Fruit fly (Drosophila melanogaster) whole organism, embryonic: Measurements from ENCODE around the gene Alp5.
A peak's percentile ranks its signal among the peaks of the same experiment; 100 is the strongest.

Experiments
- ATbp ChIP-seq: fragments of 200-800 bp; sonication (Bioruptor generic); optimal IDR thresholded peaks from 2 replicates; lab custom pipeline; 2017; ENCODE audit warnings: missing biosample characterization, mild to moderate bottlenecking, missing genetic modification characterization, missing genetic modification reagents
- Antp ChIP-seq: fragments of 200-800 bp; sonication (Bioruptor generic); optimal IDR thresholded peaks from 3 replicates; lab custom pipeline; 2016; ENCODE audit warnings: missing biosample characterization, missing genetic modification characterization
- Atf3 ChIP-seq: fragments of 200-800 bp; sonication (Bioruptor generic); optimal IDR thresholded peaks from 3 replicates; lab custom pipeline; 2016; ENCODE audit warnings: missing biosample characterization, missing genetic modification characterization
- Atf6 ChIP-seq: fragments of 200-800 bp; sonication (Bioruptor generic); IDR thresholded peaks from 2 replicates; pipeline ENCODE4 v1.3.6; 2022; ENCODE audit warnings: missing biosample characterization, missing genetic modification characterization
- Awh ChIP-seq: fragments of 200-800 bp; sonication (Bioruptor generic); IDR thresholded peaks from 2 replicates; pipeline ENCODE4, ENCODE4 v1.3.6; 2022; ENCODE audit warnings: missing biosample characterization, missing genetic modification characterization
- BEAF-32 ChIP-seq: fragments of 200-800 bp; sonication (Bioruptor generic); optimal IDR thresholded peaks from 3 replicates; lab custom pipeline; 2017; ENCODE audit warnings: missing biosample characterization, missing genetic modification characterization, mild to moderate bottlenecking, moderate library complexity, missing genetic modification reagents
- CG11504 ChIP-seq: fragments of 200-800 bp; sonication (Bioruptor generic); optimal IDR thresholded peaks from 3 replicates; lab custom pipeline; 2019; ENCODE audit warnings: missing biosample characterization, mild to moderate bottlenecking, missing genetic modification characterization, moderate library complexity
- CG12104 ChIP-seq: fragments of 200-800 bp; sonication (Bioruptor generic); optimal IDR thresholded peaks from 3 replicates; lab custom pipeline; 2016; ENCODE audit warnings: missing biosample characterization, missing genetic modification characterization
- CG15696 ChIP-seq: fragments of 200-800 bp; sonication (Bioruptor generic); optimal IDR thresholded peaks from 2 replicates; lab custom pipeline; 2019; ENCODE audit warnings: missing biosample characterization, mild to moderate bottlenecking, missing genetic modification characterization, moderate library complexity
- CG1792 ChIP-seq: fragments of 200-800 bp; sonication (Bioruptor generic); optimal IDR thresholded peaks from 2 replicates; lab custom pipeline; 2016; ENCODE audit warnings: missing biosample characterization, missing genetic modification characterization
- CG1832 ChIP-seq: fragments of 200-800 bp; sonication (Bioruptor generic); optimal IDR thresholded peaks from 2 replicates; lab custom pipeline; 2017; ENCODE audit warnings: missing biosample characterization, mild to moderate bottlenecking, missing genetic modification characterization, inconsistent platforms
- CG18476 ChIP-seq: fragments of 200-800 bp; sonication (Bioruptor generic); optimal IDR thresholded peaks from 2 replicates; lab custom pipeline; 2016; ENCODE audit warnings: missing biosample characterization, mild to moderate bottlenecking, missing genetic modification characterization
- CG2199 ChIP-seq: fragments of 200-800 bp; sonication (Bioruptor generic); IDR thresholded peaks from 3 replicates; pipeline ENCODE4 v1.3.6; 2022; ENCODE audit warnings: missing biosample characterization, missing genetic modification characterization
- CG2875 ChIP-seq: fragments of 200-800 bp; sonication (Bioruptor generic); optimal IDR thresholded peaks from 2 replicates; lab custom pipeline; 2017; ENCODE audit warnings: missing biosample characterization, mild to moderate bottlenecking, missing genetic modification characterization, missing genetic modification reagents
- CG32767 ChIP-seq: fragments of 200-800 bp; sonication (Bioruptor generic); IDR thresholded peaks from 2 replicates; pipeline ENCODE4 v1.3.6; 2022; ENCODE audit warnings: missing biosample characterization, missing genetic modification characterization
- CG34376 ChIP-seq: fragments of 200-800 bp; sonication (Bioruptor generic); optimal IDR thresholded peaks from 2 replicates; lab custom pipeline; 2018; ENCODE audit warnings: missing biosample characterization, mild to moderate bottlenecking, missing genetic modification characterization
- CG9876 ChIP-seq: fragments of 200-800 bp; sonication (Bioruptor generic); optimal IDR thresholded peaks from 2 replicates; lab custom pipeline; 2016; ENCODE audit warnings: missing biosample characterization, missing genetic modification characterization
- Deaf1 ChIP-seq: fragments of 200-800 bp; optimal IDR thresholded peaks from 3 replicates; lab custom pipeline; 2019; ENCODE audit warnings: missing biosample characterization, mild to moderate bottlenecking, missing genetic modification characterization, moderate library complexity
- Dek ChIP-seq: fragments of 200-800 bp; sonication (Bioruptor generic); optimal IDR thresholded peaks from 3 replicates; lab custom pipeline; 2019; ENCODE audit warnings: missing biosample characterization, mild to moderate bottlenecking, missing genetic modification characterization, moderate library complexity
- Doc3 ChIP-seq: fragments of 200-800 bp; sonication (Bioruptor generic); IDR thresholded peaks from 3 replicates; pipeline ENCODE4 v1.3.6; 2022; ENCODE audit warnings: missing biosample characterization, missing genetic modification characterization; ENCODE audit not compliant: partially characterized antibody
- HLH54F ChIP-seq: fragments of 200-800 bp; sonication (Bioruptor generic); optimal IDR thresholded peaks from 3 replicates; lab custom pipeline; 2016; ENCODE audit warnings: missing biosample characterization, missing genetic modification characterization
- Hand ChIP-seq: fragments of 200-800 bp; sonication (Bioruptor generic); optimal IDR thresholded peaks from 2 replicates; lab custom pipeline; 2017; ENCODE audit warnings: mild to moderate bottlenecking, missing biosample characterization, missing genetic modification reagents, missing genetic modification characterization
- Hr78 ChIP-seq, 2 experiments: fragments of 200-800 bp in 1 of 2; fragments of >200 bp in 1 of 2; sonication (Bioruptor generic) in 1 of 2; optimal IDR thresholded peaks; 2 replicates each; lab custom pipeline; 2017 to 2019; ENCODE audit warnings: missing biosample characterization in 2 of 2, missing genetic modification characterization in 2 of 2, mild to moderate bottlenecking in 1 of 2, moderate library complexity in 1 of 2
- Med ChIP-seq: fragments of 200-800 bp; sonication (Bioruptor generic); peaks from one replicate; lab custom pipeline; 2016; ENCODE audit warnings: missing biosample characterization, missing genetic modification characterization, mild to moderate bottlenecking, inconsistent platforms, moderate library complexity
- Neu2 ChIP-seq: fragments of 200-800 bp; sonication (Bioruptor generic); optimal IDR thresholded peaks from 3 replicates; lab custom pipeline; 2016; ENCODE audit warnings: missing biosample characterization, missing genetic modification characterization, borderline replicate concordance
- Nf-YB ChIP-seq: fragments of 200-800 bp; sonication (Bioruptor generic); optimal IDR thresholded peaks from 3 replicates; lab custom pipeline; 2019; ENCODE audit warnings: missing biosample characterization, mild to moderate bottlenecking, missing genetic modification characterization, moderate library complexity
- PHDP ChIP-seq: fragments of 200-800 bp; sonication (Bioruptor generic); optimal IDR thresholded peaks from 3 replicates; lab custom pipeline; 2018; ENCODE audit warnings: missing biosample characterization, mild to moderate bottlenecking, missing genetic modification characterization, moderate library complexity
- Sox102F ChIP-seq: fragments of 200-800 bp; sonication (Bioruptor generic); optimal IDR thresholded peaks from 2 replicates; lab custom pipeline; 2018; ENCODE audit warnings: missing biosample characterization, mild to moderate bottlenecking, missing genetic modification characterization, moderate library complexity
- aop ChIP-seq: fragments of 200-800 bp; sonication (Bioruptor generic); IDR thresholded peaks from 2 replicates; pipeline ENCODE4 v1.3.6; 2022; ENCODE audit warnings: missing biosample characterization, missing genetic modification characterization
- ap ChIP-seq: fragments of 200-800 bp; sonication (Bioruptor generic); IDR thresholded peaks from 2 replicates; pipeline ENCODE4 v1.3.6; 2022; ENCODE audit warnings: missing biosample characterization, missing genetic modification characterization
- chinmo ChIP-seq: fragments of 200-800 bp; sonication (Bioruptor generic); IDR thresholded peaks from 4 replicates; pipeline ENCODE4 v1.3.6; 2022; ENCODE audit warnings: missing biosample characterization, missing genetic modification characterization; ENCODE audit not compliant: partially characterized antibody
- ci ChIP-seq: fragments of 200-800 bp; sonication (Bioruptor generic); IDR thresholded peaks from 3 replicates; pipeline ENCODE4 v1.3.6; 2022; ENCODE audit warnings: missing biosample characterization, missing genetic modification characterization
- corto ChIP-seq: fragments of 200-800 bp; sonication (Bioruptor generic); optimal IDR thresholded peaks from 2 replicates; lab custom pipeline; 2016; ENCODE audit warnings: missing biosample characterization, mild to moderate bottlenecking, missing genetic modification characterization, moderate library complexity
- en ChIP-seq: fragments of 200-800 bp; sonication (Bioruptor generic); optimal IDR thresholded peaks from 2 replicates; lab custom pipeline; 2016; ENCODE audit warnings: missing biosample characterization, missing genetic modification characterization
- grau ChIP-seq: fragments of 200-800 bp; optimal IDR thresholded peaks from 3 replicates; lab custom pipeline; 2019; ENCODE audit warnings: missing biosample characterization, mild to moderate bottlenecking, missing genetic modification characterization, moderate library complexity
- grn ChIP-seq: fragments of 200-800 bp; sonication (Bioruptor generic); optimal IDR thresholded peaks from 3 replicates; lab custom pipeline; 2017; ENCODE audit warnings: missing biosample characterization, missing genetic modification characterization
- kah ChIP-seq: fragments of 200-800 bp; sonication (Bioruptor generic); optimal IDR thresholded peaks from 2 replicates; lab custom pipeline; 2018; ENCODE audit warnings: missing biosample characterization, mild to moderate bottlenecking, missing genetic modification characterization
- ken ChIP-seq: fragments of 200-800 bp; sonication (Bioruptor generic); IDR thresholded peaks from 3 replicates; pipeline ENCODE4 v1.3.6; 2022; ENCODE audit warnings: missing biosample characterization, missing genetic modification characterization
- kni ChIP-seq: fragments of 200-800 bp; sonication (Bioruptor generic); optimal IDR thresholded peaks from 3 replicates; lab custom pipeline; 2017; ENCODE audit warnings: mild to moderate bottlenecking, missing biosample characterization, missing genetic modification reagents, missing genetic modification characterization
- lilli ChIP-seq: fragments of 200-800 bp; sonication (Bioruptor generic); optimal IDR thresholded peaks from 3 replicates; lab custom pipeline; 2016; ENCODE audit warnings: missing biosample characterization, missing genetic modification characterization
- sd ChIP-seq: fragments of 200-800 bp; sonication (Bioruptor generic); optimal IDR thresholded peaks from 3 replicates; lab custom pipeline; 2018; ENCODE audit warnings: missing biosample characterization, mild to moderate bottlenecking, missing genetic modification characterization, moderate library complexity
- sens ChIP-seq: fragments of 200-800 bp; sonication (Bioruptor generic); peaks from one replicate; lab custom pipeline; 2016; ENCODE audit warnings: missing biosample characterization, missing genetic modification characterization
- slbo ChIP-seq: fragments of 200-800 bp; sonication (Bioruptor generic); IDR thresholded peaks from 2 replicates; pipeline ENCODE4 v1.3.6; 2022; ENCODE audit warnings: missing biosample characterization, missing genetic modification characterization
- slou ChIP-seq: fragments of 200-800 bp; sonication (Bioruptor generic); optimal IDR thresholded peaks from 3 replicates; lab custom pipeline; 2016; ENCODE audit warnings: missing biosample characterization, missing genetic modification characterization
- vvl ChIP-seq: fragments of 200-800 bp; sonication (Bioruptor generic); IDR thresholded peaks from 2 replicates; pipeline ENCODE4 v1.3.6; 2022; ENCODE audit warnings: missing biosample characterization, missing genetic modification characterization
- z ChIP-seq: fragments of 200-800 bp; sonication (Bioruptor generic); IDR thresholded peaks from 3 replicates; pipeline ENCODE4 v1.3.6; 2022; ENCODE audit warnings: missing biosample characterization, missing genetic modification characterization

Alp5 gene

dm6 chr3R:21042399-21042798 is 35.6 kb upstream of the Alp5 start, which contains the start of gene Dhc93AB:
Gene Dhc93AB, minus strand, starts transcription at chr3R:21042499.
- TF ChIP-seq PHDP = no peak
- no peak for TF ChIP-seq kah (GFP tag; lab: Kevin White, UChicago)
- TF ChIP-seq slou (GFP tag; lab: Kevin White, UChicago) = no peak
- TF ChIP-seq Dek (tag; lab: Kevin White, UChicago) = no peak
- TF ChIP-seq Nf-YB = no peak
- no peak for TF ChIP-seq HLH54F
- no peak for TF ChIP-seq Atf6 (GFP tag; lab: Robert Waterston, UW)
- no peak for TF ChIP-seq CG18476 (GFP tag; lab: Kevin White, UChicago)
- TF ChIP-seq, all 482 proteins: peak for 0

- TF ChIP-seq CG2875 (GFP tag; lab: Kevin White, UChicago) (no peak), lilli (GFP tag; lab: Kevin White, UChicago) (no peak), chinmo (GFP tag; lab: Robert Waterston, UW) (peak; percentile 70; the same call in 1 of the 4 replicates), grn (GFP tag; lab: Kevin White, UChicago) (peak; percentile 17), en (GFP tag; lab: Kevin White, UChicago) (no peak), CG1832 (GFP tag; lab: Kevin White, UChicago) (no peak), CG15696 (tag; lab: Kevin White, UChicago) (no peak), Awh (peak; percentile 79), z (GFP tag; lab: Robert Waterston, UW) (no peak), Doc3 (GFP tag; lab: Robert Waterston, UW) (no peak), CG12104 (GFP tag; lab: Kevin White, UChicago) (no peak), ATbp (GFP tag; lab: Kevin White, UChicago) (peak; percentile 28), Sox102F (GFP tag; lab: Kevin White, UChicago) (peak; percentile 34)
- TF ChIP-seq, all 482 proteins: peak for 5
Observed at dm6 chr3R:21025508-21025907, 18.7 kb upstream of the Alp5 start.

- TF ChIP-seq Deaf1 (tag; lab: Kevin White, UChicago) (peak; percentile 61), ci (GFP tag; lab: Robert Waterston, UW) (0 out of 3 replicates have a peak, but pooled peaks have one; percentile 28), CG32767 (GFP tag; lab: Robert Waterston, UW) (no peak), CG34376 (GFP tag; lab: Kevin White, UChicago) (peak; percentile 14), BEAF-32 (no peak), Hand (no peak), chinmo (GFP tag; lab: Robert Waterston, UW) (0 out of 4 replicates have a peak, but pooled peaks have one; percentile 45), CG11504 (tag; lab: Kevin White, UChicago) (no peak), Antp (GFP tag; lab: Kevin White, UChicago) (no peak), grau (peak; percentile 23), slbo (GFP tag; lab: Robert Waterston, UW) (0 out of 2 replicates have a peak, but pooled peaks have one; percentile 4), Awh (no peak), Neu2 (no peak), ap (no peak), corto (GFP tag; lab: Kevin White, UChicago) (peak; percentile 14), Hr78 (GFP tag; optimal IDR thresholded peaks at IDR 0.05; lab: Kevin White, UChicago) (no peak), ken (GFP tag; lab: Robert Waterston, UW) (no peak), Atf3 (GFP tag; lab: Kevin White, UChicago) (no peak), kni (GFP tag; lab: Kevin White, UChicago) (no peak), sens (GFP tag; lab: Kevin White, UChicago) (peak; percentile 57), vvl (GFP tag; lab: Robert Waterston, UW) (peak; percentile 76), CG2199 (0 out of 3 replicates have a peak, but pooled peaks have one; percentile 10), CG1792 (no peak), aop (no peak), sd (tag; lab: Kevin White, UChicago) (peak; percentile 89), Med (GFP tag; lab: Kevin White, UChicago) (peak; percentile 37), CG9876 (GFP tag; lab: Kevin White, UChicago) (no peak)
Observed at dm6 chr3R:21023902-21024541, 17.2 kb upstream of the Alp5 start, which contains the start of gene peg. Gene peg, minus strand, starts transcription at chr3R:21024163.
